Worm (Caenorhabditis elegans) whole organism, late embryonic: ENCODE measurements around the gene str-99.

Source experiments
- F13H6.1 ChIP-seq: sonication (generic microtip); optimal IDR thresholded peaks from 2 replicates; lab custom pipeline; 2016; ENCODE audit warnings: missing genetic modification characterization, missing compliant biosample characterization
- K09A11.1 ChIP-seq: sonication (generic microtip); optimal IDR thresholded peaks from 2 replicates; lab custom pipeline; 2017; ENCODE audit warnings: antibody characterized with exemption, mild to moderate bottlenecking, missing genetic modification characterization, missing compliant biosample characterization; ENCODE audit not compliant: insufficient read depth
- Y22D7AL.16 ChIP-seq: sonication (generic microtip); optimal IDR thresholded peaks from 2 replicates; lab custom pipeline; 2016; ENCODE audit warnings: missing genetic modification characterization, missing compliant biosample characterization
- ahr-1 ChIP-seq: sonication (generic microtip); optimal IDR thresholded peaks from 2 replicates; lab custom pipeline; 2016; ENCODE audit warnings: missing genetic modification characterization, missing compliant biosample characterization
- ceh-22 ChIP-seq: sonication (generic microtip); optimal IDR thresholded peaks from 2 replicates; lab custom pipeline; 2017; ENCODE audit warnings: missing biosample characterization, missing genetic modification characterization
- ceh-30 ChIP-seq: fragments of 150-350 bp; optimal IDR thresholded peaks from 2 replicates; lab custom pipeline; 2014; ENCODE audit warnings: missing biosample characterization, missing genetic modification characterization
- ceh-45 ChIP-seq: fragments of 200-800 bp; sonication (Bioruptor generic); IDR thresholded peaks from 2 replicates; pipeline ENCODE4 v1.3.6; 2022; ENCODE audit warnings: missing genetic modification reagents, missing genetic modification characterization, missing compliant biosample characterization
- ceh-48 ChIP-seq: sonication (generic microtip); optimal IDR thresholded peaks from 2 replicates; lab custom pipeline; 2016; ENCODE audit warnings: missing genetic modification characterization, inconsistent platforms, missing compliant biosample characterization
- ceh-6 ChIP-seq: fragments of 200-800 bp; sonication (Bioruptor generic); optimal IDR thresholded peaks from 2 replicates; lab custom pipeline; 2018; ENCODE audit warnings: mild to moderate bottlenecking, missing genetic modification characterization, missing compliant biosample characterization
- ceh-9 ChIP-seq: sonication (generic microtip); optimal IDR thresholded peaks from 2 replicates; lab custom pipeline; 2016; ENCODE audit warnings: mild to moderate bottlenecking, missing genetic modification characterization, inconsistent platforms, missing compliant biosample characterization
- dve-1 ChIP-seq: sonication (generic microtip); optimal IDR thresholded peaks from 2 replicates; lab custom pipeline; 2017; ENCODE audit warnings: antibody characterized with exemption, mild to moderate bottlenecking, missing genetic modification characterization, missing compliant biosample characterization
- elt-4 ChIP-seq: sonication (generic microtip); optimal IDR thresholded peaks from 2 replicates; lab custom pipeline; 2016; ENCODE audit warnings: missing genetic modification characterization, missing compliant biosample characterization
- eyg-1 ChIP-seq: sonication (generic microtip); optimal IDR thresholded peaks from 2 replicates; lab custom pipeline; 2016; ENCODE audit warnings: missing genotype, missing genetic modification characterization, missing compliant biosample characterization
- gmeb-2 ChIP-seq: sonication (generic microtip); optimal IDR thresholded peaks from 2 replicates; lab custom pipeline; 2016; ENCODE audit warnings: missing genetic modification characterization, inconsistent platforms, missing compliant biosample characterization
- hlh-15 ChIP-seq: sonication (generic microtip); optimal IDR thresholded peaks from 2 replicates; lab custom pipeline; 2016; ENCODE audit warnings: missing genetic modification characterization, missing compliant biosample characterization
- madf-2 ChIP-seq: sonication (generic microtip); optimal IDR thresholded peaks from 2 replicates; lab custom pipeline; 2017; ENCODE audit warnings: missing genetic modification characterization, missing compliant biosample characterization
- nhr-11 ChIP-seq: fragments of 150-350 bp; optimal IDR thresholded peaks from 2 replicates; lab custom pipeline; 2014; ENCODE audit warnings: missing biosample characterization, missing genetic modification characterization
- nhr-232 ChIP-seq: sonication (generic microtip); optimal IDR thresholded peaks from 2 replicates; lab custom pipeline; 2016; ENCODE audit warnings: missing genetic modification characterization, missing compliant biosample characterization
- npax-4 ChIP-seq: sonication (generic microtip); optimal IDR thresholded peaks from 2 replicates; lab custom pipeline; 2016; ENCODE audit warnings: missing genetic modification characterization, missing compliant biosample characterization
- pag-3 ChIP-seq: sonication (generic microtip); optimal IDR thresholded peaks from 2 replicates; lab custom pipeline; 2016; ENCODE audit warnings: missing compliant biosample characterization, missing genetic modification characterization, borderline replicate concordance
- pat-9 ChIP-seq: fragments of 200-800 bp; sonication (Bioruptor generic); optimal IDR thresholded peaks from 2 replicates; lab custom pipeline; 2018; ENCODE audit warnings: mild to moderate bottlenecking, missing genetic modification characterization, moderate library complexity, missing compliant biosample characterization
- pax-1 ChIP-seq: fragments of 150-350 bp; optimal IDR thresholded peaks from 2 replicates; lab custom pipeline; 2014; ENCODE audit warnings: missing biosample characterization, missing genetic modification characterization
- pros-1 ChIP-seq: fragments of 150-350 bp; optimal IDR thresholded peaks from 2 replicates; lab custom pipeline; 2014; ENCODE audit warnings: missing biosample characterization, missing genetic modification reagents, missing genetic modification characterization
- sdc-2 ChIP-seq: sonication (generic microtip); optimal IDR thresholded peaks from 2 replicates; lab custom pipeline; 2016; ENCODE audit warnings: missing genotype, missing genetic modification characterization, missing compliant biosample characterization
- syd-9 ChIP-seq: sonication (generic microtip); optimal IDR thresholded peaks from 2 replicates; lab custom pipeline; 2016; ENCODE audit warnings: mild to moderate bottlenecking, missing genetic modification characterization, moderate library complexity, missing compliant biosample characterization
- tbx-2 ChIP-seq: sonication (generic microtip); optimal IDR thresholded peaks from 2 replicates; lab custom pipeline; 2016; ENCODE audit warnings: missing genetic modification characterization, missing compliant biosample characterization
- tbx-7 ChIP-seq: sonication (generic microtip); optimal IDR thresholded peaks from 2 replicates; lab custom pipeline; 2016; ENCODE audit warnings: missing genotype, missing genetic modification characterization, missing compliant biosample characterization
- ttx-3 ChIP-seq: sonication (generic microtip); optimal IDR thresholded peaks from 2 replicates; lab custom pipeline; 2016; ENCODE audit warnings: missing genetic modification reagents, missing genetic modification characterization, missing compliant biosample characterization
- unc-3 ChIP-seq, 2 experiments: fragments of 200-800 bp in 1 of 2; sonication (Bioruptor generic) in 1 of 2; sonication (generic microtip) in 1 of 2; conservative IDR thresholded peaks in 1 of 2; optimal IDR thresholded peaks in 1 of 2; 2 replicates each; pipeline versions ENCODE4 v1.3.6 to Lab custom; 2016 to 2022; ENCODE audit warnings: missing compliant biosample characterization in 2 of 2, missing genetic modification characterization in 2 of 2, missing genetic modification reagents in 1 of 2
- unc-42 ChIP-seq: sonication (generic microtip); optimal IDR thresholded peaks from 2 replicates; lab custom pipeline; 2016; ENCODE audit warnings: missing genotype, missing genetic modification characterization, missing compliant biosample characterization
- zip-5 ChIP-seq: sonication (generic microtip); optimal IDR thresholded peaks from 2 replicates; lab custom pipeline; 2016; ENCODE audit warnings: missing genetic modification characterization, missing compliant biosample characterization
- ztf-16 ChIP-seq: sonication (generic microtip); optimal IDR thresholded peaks from 2 replicates; lab custom pipeline; 2017; ENCODE audit warnings: missing genetic modification characterization, missing compliant biosample characterization

str-99 gene

ce11 chrV:16139529-16139928 lies 18.8 kb downstream of the str-99 start, which contains the start of gene clc-11:
Gene clc-11 (minus strand): TSS chrV:16139629.
- TF ChIP-seq ceh-6 (GFP tag; lab: Kevin White, UChicago) (no peak), ceh-22 (tag; lab: Kevin White, UChicago) (no peak), pax-1 (tag; lab: Kevin White, UChicago) (no peak), ceh-48 (no peak), ztf-16 (tag; lab: Kevin White, UChicago) (no peak), madf-2 (tag; lab: Kevin White, UChicago) (no peak), ceh-9 (tag; lab: Kevin White, UChicago) (no peak), dve-1 (tag; lab: Kevin White, UChicago) (no peak), gmeb-2 (no peak), F13H6.1 (tag; lab: Kevin White, UChicago) (no peak)

- TF ChIP-seq eyg-1 (tag; lab: Kevin White, UChicago) (no peak), ahr-1 (no peak), ceh-30 (tag; lab: Kevin White, UChicago) (no peak), sdc-2 (tag; lab: Kevin White, UChicago) (no peak), npax-4 (tag; lab: Kevin White, UChicago) (no peak), gmeb-2 (no peak), zip-5 (tag; lab: Kevin White, UChicago) (no peak), tbx-2 (tag; lab: Kevin White, UChicago) (no peak), ceh-6 (GFP tag; lab: Kevin White, UChicago) (no peak), elt-4 (tag; lab: Kevin White, UChicago) (no peak), pros-1 (tag; lab: Kevin White, UChicago) (no peak), pag-3 (tag; lab: Kevin White, UChicago) (no peak), unc-3 (GFP tag; conservative IDR thresholded peaks at IDR 0.05; lab: Robert Waterston, UW) (no peak), unc-3 (tag; optimal IDR thresholded peaks at IDR 0.05; lab: Kevin White, UChicago) (no peak), F13H6.1 (tag; lab: Kevin White, UChicago) (no peak)
Measured at ce11 chrV:16137043-16137442, 21.2 kb downstream of the str-99 start, which contains the start of gene F44G3.7. Gene F44G3.7 (minus strand): TSS chrV:16137143.

- no peak for TF ChIP-seq dve-1 (tag; lab: Kevin White, UChicago)
Measured at ce11 chrV:16132705-16133104, 25.6 kb downstream of the str-99 start, which contains the start of gene fbxa-144. Gene fbxa-144 (minus strand): TSS chrV:16132805.

- TF ChIP-seq ceh-22 (tag; lab: Kevin White, UChicago), result no peak
- no peak for TF ChIP-seq K09A11.1 (tag; lab: Kevin White, UChicago)
- TF ChIP-seq Y22D7AL.16 (tag; lab: Kevin White, UChicago), result no peak
- TF ChIP-seq dve-1 (tag; lab: Kevin White, UChicago), result no peak
- no peak for TF ChIP-seq ttx-3 (tag; lab: Kevin White, UChicago)
- no peak for TF ChIP-seq pat-9
- TF ChIP-seq nhr-11 (tag; lab: Kevin White, UChicago), result no peak
Measured at ce11 chrV:16132215-16132614, 26.1 kb downstream of the str-99 start.

ce11 chrV:16131249-16131648 lies 27.0 kb downstream of the str-99 start, which contains the start of gene fbxa-142:
Gene fbxa-142 (minus strand): TSS chrV:16131349.
- TF ChIP-seq nhr-11 (tag; lab: Kevin White, UChicago) (no peak), elt-4 (tag; lab: Kevin White, UChicago) (no peak), unc-42 (no peak), hlh-15 (tag; lab: Kevin White, UChicago) (no peak), pax-1 (tag; lab: Kevin White, UChicago) (no peak), tbx-7 (tag; lab: Kevin White, UChicago) (no peak), syd-9 (no peak), ceh-45 (GFP tag; lab: Robert Waterston, UW) (no peak), ceh-9 (tag; lab: Kevin White, UChicago) (no peak), tbx-2 (tag; lab: Kevin White, UChicago) (no peak), gmeb-2 (no peak), nhr-232 (tag; lab: Kevin White, UChicago) (no peak)
